Fruit fly (Drosophila melanogaster) whole organism, wandering third instar larva: Measurements from ENCODE around the gene CG33912.

Source experiments
- CG9705 ChIP-seq: fragments of 200-800 bp; sonication (Bioruptor generic); optimal IDR thresholded peaks from 2 replicates; lab custom pipeline; 2018; ENCODE audit warnings: missing biosample characterization, mild to moderate bottlenecking, missing genetic modification characterization
- CrebA ChIP-seq: fragments of 200-800 bp; sonication (Bioruptor generic); optimal IDR thresholded peaks from 2 replicates; lab custom pipeline; 2016; ENCODE audit warnings: missing biosample characterization, mild to moderate bottlenecking, missing genetic modification characterization, borderline replicate concordance
- Dfd ChIP-seq: fragments of >200 bp; optimal IDR thresholded peaks from 2 replicates; lab custom pipeline; 2017; ENCODE audit warnings: missing biosample characterization, missing genetic modification characterization
- HLH106 ChIP-seq: fragments of 200-800 bp; optimal IDR thresholded peaks from 3 replicates; lab custom pipeline; 2019; ENCODE audit warnings: missing biosample characterization, mild to moderate bottlenecking, missing genetic modification characterization, moderate library complexity
- Hr83 ChIP-seq: fragments of 200-300 bp; sonication (Bioruptor generic); optimal IDR thresholded peaks from 2 replicates; lab custom pipeline; 2016; ENCODE audit warnings: missing biosample characterization, mild to moderate bottlenecking, missing genetic modification characterization, moderate library complexity; ENCODE audit not compliant: poor library complexity, severe bottlenecking
- Jra ChIP-seq: sonication (Bioruptor generic); optimal IDR thresholded peaks from 2 replicates; lab custom pipeline; 2016; ENCODE audit warnings: missing biosample characterization, missing genetic modification characterization
- Mio ChIP-seq: sonication (Bioruptor generic); optimal IDR thresholded peaks from 2 replicates; lab custom pipeline; 2016; ENCODE audit warnings: missing biosample characterization, missing genetic modification characterization
- Myc ChIP-seq: fragments of >200 bp; optimal IDR thresholded peaks from 2 replicates; lab custom pipeline; 2017
- OdsH ChIP-seq: fragments of 200-800 bp; sonication (Bioruptor generic); optimal IDR thresholded peaks from 2 replicates; lab custom pipeline; 2016; ENCODE audit warnings: missing biosample characterization, mild to moderate bottlenecking, missing genetic modification characterization
- Rel ChIP-seq, 2 experiments: fragments of 200-800 bp; sonication (Bioruptor generic) in 1 of 2; optimal IDR thresholded peaks; 2 replicates in 1 of 2; 3 replicates in 1 of 2; lab custom pipeline; 2016 to 2019; ENCODE audit warnings: mild to moderate bottlenecking in 2 of 2, missing biosample characterization in 2 of 2, missing genetic modification characterization in 2 of 2, moderate library complexity in 1 of 2
- Sp1 ChIP-seq: fragments of 200-800 bp; sonication (Bioruptor generic); optimal IDR thresholded peaks from 3 replicates; lab custom pipeline; 2019; ENCODE audit warnings: missing biosample characterization, mild to moderate bottlenecking, missing genetic modification characterization, moderate library complexity
- Vsx2 ChIP-seq: fragments of 200-300, 225-300 bp; sonication (Bioruptor generic); optimal IDR thresholded peaks from 2 replicates; lab custom pipeline; 2018; ENCODE audit warnings: missing biosample characterization, missing genetic modification characterization; ENCODE audit not compliant: partially characterized antibody
- br ChIP-seq: fragments of 200-800 bp; sonication (Bioruptor generic); optimal IDR thresholded peaks from 2 replicates; lab custom pipeline; 2016; ENCODE audit warnings: missing biosample characterization, missing genetic modification characterization
- brk ChIP-seq: fragments of 200-800 bp; sonication (Bioruptor generic); optimal IDR thresholded peaks from 2 replicates; lab custom pipeline; 2016; ENCODE audit warnings: missing biosample characterization, mild to moderate bottlenecking, missing genetic modification characterization
- dl ChIP-seq, 2 experiments: fragments of 175-275, 200-275 bp in 1 of 2; fragments of 200-275 bp in 1 of 2; sonication (Bioruptor generic); optimal IDR thresholded peaks; lab custom pipeline; 2018; ENCODE audit warnings: mild to moderate bottlenecking in 2 of 2, missing biosample characterization in 2 of 2, missing genetic modification characterization in 2 of 2, moderate library complexity in 2 of 2; ENCODE audit not compliant: partially characterized antibody in 2 of 2, insufficient read depth in 1 of 2
- dmrt93B ChIP-seq: fragments of 200-800 bp; sonication (Bioruptor generic); optimal IDR thresholded peaks from 2 replicates; lab custom pipeline; 2018; ENCODE audit warnings: missing biosample characterization, mild to moderate bottlenecking, missing genetic modification characterization
- dsf ChIP-seq: sonication (Bioruptor generic); optimal IDR thresholded peaks from 2 replicates; lab custom pipeline; 2016; ENCODE audit warnings: missing biosample characterization, missing genetic modification characterization, borderline replicate concordance
- ey ChIP-seq: fragments of 200-800 bp; sonication (Bioruptor generic); optimal IDR thresholded peaks from 2 replicates; lab custom pipeline; 2016; ENCODE audit warnings: missing biosample characterization, missing genetic modification characterization
- foxo ChIP-seq, 2 experiments: fragments of 200-800 bp; sonication (Bioruptor generic); optimal IDR thresholded peaks; 2 replicates in 1 of 2; 3 replicates in 1 of 2; lab custom pipeline; 2016 to 2017; ENCODE audit warnings: missing biosample characterization in 2 of 2, missing genetic modification characterization in 2 of 2
- fru ChIP-seq: fragments of 200-800 bp; sonication (Bioruptor generic); optimal IDR thresholded peaks from 3 replicates; lab custom pipeline; 2016; ENCODE audit warnings: missing biosample characterization, mild to moderate bottlenecking, missing genetic modification characterization
- h ChIP-seq: fragments of 200-800 bp; sonication (Bioruptor generic); optimal IDR thresholded peaks from 3 replicates; lab custom pipeline; 2016; ENCODE audit warnings: missing biosample characterization, mild to moderate bottlenecking, missing genetic modification characterization
- jim ChIP-seq: fragments of 175-275, 200-325 bp; sonication (Bioruptor generic); optimal IDR thresholded peaks from 2 replicates; lab custom pipeline; 2016; ENCODE audit warnings: missing biosample characterization, mild to moderate bottlenecking, missing genetic modification characterization
- lola ChIP-seq: fragments of >200 bp; optimal IDR thresholded peaks from 2 replicates; lab custom pipeline; 2017; ENCODE audit warnings: missing biosample characterization, missing genetic modification characterization
- pan ChIP-seq: fragments of >200 bp; optimal IDR thresholded peaks from 2 replicates; lab custom pipeline; 2017
- psq ChIP-seq: fragments of 200-800 bp; sonication (Bioruptor generic); optimal IDR thresholded peaks from 3 replicates; lab custom pipeline; 2017; ENCODE audit warnings: missing biosample characterization, mild to moderate bottlenecking, missing genetic modification characterization, moderate library complexity
- rgr ChIP-seq: fragments of 200-800 bp; sonication (Bioruptor generic); optimal IDR thresholded peaks from 3 replicates; lab custom pipeline; 2016; ENCODE audit warnings: missing biosample characterization, mild to moderate bottlenecking, missing genetic modification characterization
- sage ChIP-seq: fragments of 200-800 bp; sonication (Bioruptor generic); optimal IDR thresholded peaks from 2 replicates; lab custom pipeline; 2016; ENCODE audit warnings: missing biosample characterization, mild to moderate bottlenecking, missing genetic modification characterization
- sv ChIP-seq: fragments of 200-800 bp; sonication (Bioruptor generic); optimal IDR thresholded peaks from 3 replicates; lab custom pipeline; 2016; ENCODE audit warnings: missing biosample characterization, missing genetic modification characterization
- tai ChIP-seq: sonication (Bioruptor generic); optimal IDR thresholded peaks from 2 replicates; lab custom pipeline; 2016; ENCODE audit warnings: missing biosample characterization, missing genetic modification characterization
- usp ChIP-seq: fragments of >200 bp; optimal IDR thresholded peaks from 2 replicates; lab custom pipeline; 2017; ENCODE audit warnings: missing biosample characterization, missing genetic modification characterization
- woc ChIP-seq: sonication (Bioruptor generic); optimal IDR thresholded peaks from 2 replicates; lab custom pipeline; 2016; ENCODE audit warnings: missing biosample characterization, mild to moderate bottlenecking, missing genetic modification characterization

CG33912 gene

DNA sequence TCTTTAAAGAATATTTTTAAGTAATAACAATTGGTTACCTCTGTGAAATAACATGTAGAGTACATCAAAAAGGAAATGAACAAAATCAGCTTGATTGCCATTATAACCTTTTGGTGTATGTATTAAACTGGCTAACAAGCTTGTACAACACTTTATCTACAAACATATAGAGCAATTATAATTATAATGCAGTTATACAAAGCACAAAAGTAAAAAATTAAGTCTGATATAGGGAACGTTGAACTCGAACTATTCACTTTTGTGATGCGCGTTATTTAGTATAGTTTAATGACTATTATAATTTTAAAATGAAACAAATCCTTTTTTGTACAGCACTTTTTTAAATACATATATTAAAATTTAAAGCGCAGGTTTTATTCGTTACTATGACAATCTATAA lies at the start of gene CG33912:
TSS of gene CG33912 (minus strand) at position 101 of the 400 bp plus-strand sequence.
- TF ChIP-seq woc (GFP tag; lab: Kevin White, UChicago): no peak
- no peak for TF ChIP-seq lola (GFP tag; lab: Kevin White, UChicago)
- no peak for TF ChIP-seq dmrt93B (GFP tag; lab: Kevin White, UChicago)
- no peak for TF ChIP-seq OdsH (GFP tag; lab: Kevin White, UChicago)
- TF ChIP-seq Myc (lab: Kevin White, UChicago): no peak
- no peak for TF ChIP-seq CrebA (GFP tag; lab: Kevin White, UChicago)
- TF ChIP-seq sage (GFP tag; lab: Kevin White, UChicago): no peak
- no peak for TF ChIP-seq dsf (GFP tag; lab: Kevin White, UChicago)
- TF ChIP-seq pan (lab: Kevin White, UChicago): no peak
- TF ChIP-seq Vsx2: no peak
- no peak for TF ChIP-seq Mio (GFP tag; lab: Kevin White, UChicago)
- no peak for TF ChIP-seq fru (GFP tag; lab: Kevin White, UChicago)
- no peak for TF ChIP-seq foxo (GFP tag; optimal IDR thresholded peaks at IDR 0.05; lab: Kevin White, UChicago)
- TF ChIP-seq Dfd: no peak

DNA sequence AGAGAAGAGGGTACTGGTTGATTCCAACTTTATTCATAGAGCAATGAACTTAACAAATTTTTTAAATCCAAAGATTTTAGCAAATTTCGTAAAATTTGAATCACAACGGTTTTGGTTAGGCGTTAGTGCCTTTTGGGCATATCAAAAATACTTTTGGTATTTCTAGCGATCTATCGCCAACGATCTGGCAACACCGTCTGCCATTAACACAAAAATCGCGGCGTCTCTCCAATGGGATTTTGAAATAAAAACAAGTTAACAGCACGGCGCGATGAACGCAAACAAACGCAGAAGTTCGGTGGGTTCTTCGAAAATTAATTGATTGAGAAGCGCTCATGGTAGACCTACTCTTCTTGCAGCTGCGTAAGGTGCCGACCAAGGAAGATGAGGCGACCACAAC lies 44.7 kb upstream of the CG33912 start, which contains the start of gene Spc105R:
TSS of gene Spc105R (plus strand) at position 203 of the 400 bp plus-strand sequence.
- TF ChIP-seq HLH106 (tag; lab: Kevin White, UChicago) (no peak), Hr83 (no peak), Vsx2 (no peak), Sp1 (no peak), ey (GFP tag; lab: Kevin White, UChicago) (no peak), sv (GFP tag; lab: Kevin White, UChicago) (no peak), psq (GFP tag; lab: Kevin White, UChicago) (no peak), dl (GFP tag; optimal IDR thresholded peaks at IDR 0.05; lab: Kevin White, UChicago; ENCODE audit: insufficient read depth in 1 of 2, partially characterized antibody in 2 of 2) (no peak)

DNA sequence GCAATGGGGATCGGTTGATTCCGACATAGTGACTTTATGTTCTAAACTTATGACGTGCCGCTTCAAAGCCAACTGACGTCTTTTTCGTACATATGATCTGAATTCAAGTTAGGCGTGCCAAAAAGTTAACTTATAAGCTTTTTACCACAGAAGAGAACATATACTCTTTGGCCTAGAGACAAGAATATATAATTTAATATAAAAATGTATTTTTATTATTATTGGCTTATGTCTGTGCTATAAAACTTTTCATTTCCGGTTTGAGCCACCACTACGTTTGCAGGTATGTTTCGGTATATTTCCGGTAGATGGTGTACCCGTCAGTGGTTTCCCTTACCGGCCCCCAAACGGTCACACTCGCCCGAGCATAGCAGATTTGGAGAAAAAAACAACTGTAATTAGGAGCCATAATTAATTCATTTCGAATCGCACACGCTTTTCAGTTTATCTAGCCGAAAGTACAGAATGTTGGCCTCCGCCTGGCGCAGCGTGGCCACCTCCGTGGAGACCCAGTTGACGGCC lies 42.9 kb upstream of the CG33912 start, which contains the start of the genes CG3698 and tzn:
TSS of gene CG3698 (minus strand) at position 51 of the 522 bp plus-strand sequence.
TSS of gene tzn (plus strand) at position 321 of the 522 bp plus-strand sequence.
- TF ChIP-seq jim (GFP tag; lab: Kevin White, UChicago): no peak
- peak; percentile 85 for TF ChIP-seq Sp1
- peak; percentile 17 for TF ChIP-seq Rel (GFP tag; optimal IDR thresholded peaks at IDR 0.05; lab: Kevin White, UChicago)
- peak; percentile 85 for TF ChIP-seq Rel (tag; optimal IDR thresholded peaks at IDR 0.05; lab: Kevin White, UChicago)
- TF ChIP-seq OdsH (GFP tag; lab: Kevin White, UChicago): peak; percentile 83
- peak; percentile 85 for TF ChIP-seq HLH106 (tag; lab: Kevin White, UChicago)
- peak; percentile 43 for TF ChIP-seq Myc (lab: Kevin White, UChicago)
- no peak for TF ChIP-seq CrebA (GFP tag; lab: Kevin White, UChicago)
- no peak for TF ChIP-seq brk (GFP tag; lab: Kevin White, UChicago)
- TF ChIP-seq dmrt93B (GFP tag; lab: Kevin White, UChicago): peak; percentile 97
- TF ChIP-seq lola (GFP tag; lab: Kevin White, UChicago): no peak
- peak; percentile 70 for TF ChIP-seq psq (GFP tag; lab: Kevin White, UChicago)
- no peak for TF ChIP-seq foxo (GFP tag; optimal IDR thresholded peaks at IDR 0.05; lab: Kevin White, UChicago)
- TF ChIP-seq Hr83: peak; percentile 95
- no peak for TF ChIP-seq sage (GFP tag; lab: Kevin White, UChicago)
- TF ChIP-seq CG9705 (GFP tag; lab: Kevin White, UChicago): peak; percentile 95
- peak; percentile 78 for TF ChIP-seq sv (GFP tag; lab: Kevin White, UChicago)
- peak; percentile 94 for TF ChIP-seq rgr
- TF ChIP-seq, all 38 proteins: peak for 11

DNA sequence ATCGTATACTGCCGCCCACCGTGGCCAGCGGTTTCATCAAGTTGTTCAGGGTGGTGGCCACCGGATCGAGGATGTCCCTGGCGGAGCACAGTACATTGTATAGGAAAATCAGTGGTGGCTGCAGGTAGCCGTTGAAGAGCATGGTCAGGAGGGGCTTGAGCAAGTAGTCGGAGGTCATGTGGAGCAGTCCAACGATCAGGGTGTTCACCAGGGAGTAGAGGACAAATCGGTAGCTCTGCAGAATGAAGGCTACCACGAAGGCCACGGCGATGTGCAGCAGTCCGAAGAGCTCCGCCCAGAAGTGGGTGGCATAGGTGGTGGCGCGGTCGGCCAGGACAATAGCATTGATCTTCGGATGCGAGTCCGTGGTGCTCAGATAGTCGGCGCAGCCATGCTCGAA lies 41.9 kb upstream of the CG33912 start:
- no peak for TF ChIP-seq fru (GFP tag; lab: Kevin White, UChicago)
- no peak for TF ChIP-seq sage (GFP tag; lab: Kevin White, UChicago)
- TF ChIP-seq Myc (lab: Kevin White, UChicago): no peak
- no peak for TF ChIP-seq rgr
- no peak for TF ChIP-seq HLH106 (tag; lab: Kevin White, UChicago)
- TF ChIP-seq br: no peak
- TF ChIP-seq jim (GFP tag; lab: Kevin White, UChicago): no peak
- no peak for TF ChIP-seq tai (GFP tag; lab: Kevin White, UChicago)
- TF ChIP-seq h: no peak
- TF ChIP-seq Jra (GFP tag; lab: Kevin White, UChicago): no peak
- no peak for TF ChIP-seq OdsH (GFP tag; lab: Kevin White, UChicago)
- no peak for TF ChIP-seq usp (GFP tag; lab: Kevin White, UChicago)
- TF ChIP-seq, all 38 proteins: peak for 0
